Worm (Caenorhabditis elegans) whole organism, early embryonic: ENCODE measurements around the gene F16G10.11.

Experiments used
- F13C5.2 ChIP-seq: sonication (generic microtip); optimal IDR thresholded peaks from 2 replicates; lab custom pipeline; 2017; ENCODE audit warnings: mild to moderate bottlenecking, missing genetic modification characterization, inconsistent platforms, missing compliant biosample characterization
- aly-1 ChIP-seq: sonication (generic microtip); optimal IDR thresholded peaks from 2 replicates; lab custom pipeline; 2016; ENCODE audit warnings: missing genetic modification characterization, missing compliant biosample characterization
- ama-1 ChIP-seq: fragments of 150-350 bp; optimal IDR thresholded peaks from 2 replicates; lab custom pipeline; 2014
- ets-7 ChIP-seq: sonication (generic microtip); optimal IDR thresholded peaks from 2 replicates; lab custom pipeline; 2016; ENCODE audit warnings: missing genotype, missing genetic modification characterization, missing compliant biosample characterization
- flt-1 ChIP-seq: fragments of 200-800 bp; sonication (Bioruptor generic); IDR thresholded peaks from 2 replicates; pipeline ENCODE4 v1.3.6; 2022; ENCODE audit warnings: missing genetic modification characterization, missing compliant biosample characterization
- hmg-4 ChIP-seq: fragments of 200-800 bp; sonication (Bioruptor generic); optimal IDR thresholded peaks from 2 replicates; lab custom pipeline; 2018; ENCODE audit warnings: mild to moderate bottlenecking, missing genetic modification characterization, missing compliant biosample characterization
- hnd-1 ChIP-seq: sonication (generic microtip); optimal IDR thresholded peaks from 2 replicates; lab custom pipeline; 2016; ENCODE audit warnings: missing genetic modification characterization, missing compliant biosample characterization
- pes-1 ChIP-seq: fragments of 200-800 bp; sonication (Bioruptor generic); IDR thresholded peaks from 2 replicates; pipeline ENCODE4 v1.3.6; 2022; ENCODE audit warnings: missing genetic modification reagents, missing genetic modification characterization, missing compliant biosample characterization
- sea-1 ChIP-seq: fragments of 200-800 bp; sonication (Bioruptor generic); conservative IDR thresholded peaks from 2 replicates; pipeline ENCODE4 v1.3.6; 2022; ENCODE audit warnings: missing genetic modification characterization, missing compliant biosample characterization
- tbx-11 ChIP-seq: fragments of 200-800 bp; sonication (Bioruptor generic); IDR thresholded peaks from 2 replicates; pipeline ENCODE4 v1.3.6; 2022; ENCODE audit warnings: missing genetic modification characterization, missing compliant biosample characterization
- tra-4 ChIP-seq: sonication (generic microtip); optimal IDR thresholded peaks from 2 replicates; lab custom pipeline; 2017; ENCODE audit warnings: missing genetic modification characterization, missing compliant biosample characterization

- TF ChIP-seq ama-1 (no peak), flt-1 (GFP tag; lab: Robert Waterston, UW) (no peak), F13C5.2 (tag; lab: Kevin White, UChicago) (no peak), hmg-4 (GFP tag; lab: Kevin White, UChicago) (no peak), hnd-1 (tag; lab: Kevin White, UChicago) (no peak), pes-1 (GFP tag; lab: Robert Waterston, UW) (no peak), ets-7 (tag; lab: Kevin White, UChicago) (no peak), sea-1 (GFP tag; lab: Robert Waterston, UW) (no peak), aly-1 (tag; lab: Kevin White, UChicago) (no peak), tbx-11 (GFP tag; lab: Robert Waterston, UW) (no peak), tra-4 (no peak)
Observed at ce11 chrII:2342004-2342479, 51.7 kb downstream of the F16G10.11 start, which contains the start of gene F43C11.6.
